Worm (Caenorhabditis elegans) whole organism, L2 larva: Measurements from ENCODE around the gene imp-2.
A peak's percentile ranks its signal among the peaks of the same experiment; 100 is the strongest.

ENCODE experiments used
- C34F6.9 ChIP-seq: fragments of 150-350 bp; optimal IDR thresholded peaks from 2 replicates; lab custom pipeline; 2014; ENCODE audit warnings: missing biosample characterization, missing genetic modification characterization
- F13H6.1 ChIP-seq: sonication (generic microtip); optimal IDR thresholded peaks from 2 replicates; lab custom pipeline; 2016; ENCODE audit warnings: missing genetic modification characterization, missing compliant biosample characterization
- R02D3.7 ChIP-seq: fragments of 150-350 bp; optimal IDR thresholded peaks from 2 replicates; lab custom pipeline; 2014; ENCODE audit warnings: missing biosample characterization, missing genetic modification characterization
- Y55F3AM.14 ChIP-seq: fragments of 200-800 bp; sonication (Bioruptor generic); optimal IDR thresholded peaks from 2 replicates; lab custom pipeline; 2018; ENCODE audit warnings: mild to moderate bottlenecking, missing genetic modification characterization, missing compliant biosample characterization
- ZK546.5 ChIP-seq: sonication (generic microtip); optimal IDR thresholded peaks from 2 replicates; lab custom pipeline; 2017; ENCODE audit warnings: missing biosample characterization, missing genetic modification characterization
- alr-1 ChIP-seq: fragments of 150-350 bp; optimal IDR thresholded peaks from 2 replicates; lab custom pipeline; 2014; ENCODE audit warnings: missing biosample characterization, missing genetic modification characterization
- aly-2 ChIP-seq: fragments of 150-350 bp; optimal IDR thresholded peaks from 2 replicates; lab custom pipeline; 2014; ENCODE audit warnings: missing biosample characterization, missing genetic modification characterization
- ama-1 ChIP-seq: fragments of 150-350 bp; optimal IDR thresholded peaks from 2 replicates; lab custom pipeline; 2018; ENCODE audit warnings: inconsistent platforms
- blmp-1 ChIP-seq: sonication (generic microtip); optimal IDR thresholded peaks from 2 replicates; lab custom pipeline; 2017; ENCODE audit warnings: missing genetic modification characterization, mild to moderate bottlenecking, missing compliant biosample characterization, antibody characterized with exemption, moderate library complexity; ENCODE audit not compliant: insufficient read depth
- ceh-16 ChIP-seq: fragments of 150-350 bp; optimal IDR thresholded peaks from 2 replicates; lab custom pipeline; 2014; ENCODE audit warnings: missing biosample characterization, missing genetic modification characterization
- ceh-82 ChIP-seq: fragments of 150-350 bp; optimal IDR thresholded peaks from 2 replicates; lab custom pipeline; 2014; ENCODE audit warnings: missing biosample characterization, missing genetic modification characterization
- crh-2 ChIP-seq: sonication (generic microtip); optimal IDR thresholded peaks from 2 replicates; lab custom pipeline; 2017; ENCODE audit warnings: missing biosample characterization, missing genetic modification characterization
- dmd-4 ChIP-seq: sonication (generic microtip); optimal IDR thresholded peaks from 2 replicates; lab custom pipeline; 2017; ENCODE audit warnings: missing biosample characterization, missing genetic modification characterization
- egl-27 ChIP-seq: sonication (generic microtip); optimal IDR thresholded peaks from 3 replicates; lab custom pipeline; 2017; ENCODE audit warnings: missing biosample characterization, missing genetic modification reagents, missing genetic modification characterization
- elt-1 ChIP-seq: fragments of 150-350 bp; optimal IDR thresholded peaks from 2 replicates; lab custom pipeline; 2014; ENCODE audit warnings: missing biosample characterization, missing genetic modification characterization
- elt-3 ChIP-seq: sonication (generic microtip); optimal IDR thresholded peaks from 2 replicates; lab custom pipeline; 2017; ENCODE audit warnings: missing biosample characterization, missing genetic modification characterization
- fos-1 ChIP-seq: fragments of 150-350 bp; optimal IDR thresholded peaks from 2 replicates; lab custom pipeline; 2014; ENCODE audit warnings: missing biosample characterization, missing genetic modification characterization
- gmeb-1 ChIP-seq: fragments of 150-350 bp; optimal IDR thresholded peaks from 2 replicates; lab custom pipeline; 2014; ENCODE audit warnings: missing biosample characterization, missing genetic modification characterization
- lin-11 ChIP-seq: fragments of 150-350 bp; sonication (generic microtip); optimal IDR thresholded peaks from 2 replicates; lab custom pipeline; 2014; ENCODE audit warnings: missing biosample characterization, missing genetic modification characterization, inconsistent platforms, mixed read lengths
- lin-13 ChIP-seq: fragments of 150-350 bp; optimal IDR thresholded peaks from 2 replicates; lab custom pipeline; 2014; ENCODE audit warnings: missing biosample characterization, missing genetic modification reagents, missing genetic modification characterization
- lin-39 ChIP-seq: fragments of 150-350 bp; optimal IDR thresholded peaks from 2 replicates; lab custom pipeline; 2014; ENCODE audit warnings: missing biosample characterization, missing genetic modification reagents, missing genetic modification characterization
- lsy-2 ChIP-seq, 2 experiments: fragments of 150-350 bp in 1 of 2; sonication (generic microtip) in 1 of 2; optimal IDR thresholded peaks; 2 replicates each; lab custom pipeline; 2014 to 2017; ENCODE audit warnings: missing biosample characterization in 2 of 2, missing genetic modification characterization in 2 of 2
- mab-5 ChIP-seq: fragments of 150-350 bp; optimal IDR thresholded peaks from 2 replicates; lab custom pipeline; 2014; ENCODE audit warnings: missing biosample characterization, missing genetic modification characterization
- mbf-1 ChIP-seq: sonication (generic microtip); optimal IDR thresholded peaks from 2 replicates; lab custom pipeline; 2017; ENCODE audit warnings: missing biosample characterization, missing genetic modification characterization
- mdl-1 ChIP-seq, 2 experiments: fragments of 150-350 bp in 1 of 2; sonication (generic microtip) in 1 of 2; optimal IDR thresholded peaks; 2 replicates each; lab custom pipeline; 2017; ENCODE audit warnings: missing biosample characterization in 2 of 2, missing genetic modification characterization in 2 of 2
- nhr-10 ChIP-seq: sonication (generic microtip); optimal IDR thresholded peaks from 2 replicates; lab custom pipeline; 2017; ENCODE audit warnings: missing biosample characterization, missing genetic modification characterization
- nhr-11 ChIP-seq: fragments of 150-350 bp; optimal IDR thresholded peaks from 2 replicates; lab custom pipeline; 2014; ENCODE audit warnings: missing biosample characterization, missing genetic modification characterization
- nhr-12 ChIP-seq: fragments of 150-350 bp; optimal IDR thresholded peaks from 2 replicates; lab custom pipeline; 2014; ENCODE audit warnings: missing biosample characterization, missing genetic modification characterization
- nhr-129 ChIP-seq: fragments of 150-350 bp; optimal IDR thresholded peaks from 2 replicates; lab custom pipeline; 2014; ENCODE audit warnings: missing biosample characterization, missing genetic modification characterization
- nhr-21 ChIP-seq: fragments of 150-350 bp; optimal IDR thresholded peaks from 2 replicates; lab custom pipeline; 2014; ENCODE audit warnings: missing biosample characterization, missing genetic modification characterization
- nhr-23 ChIP-seq: fragments of 150-350 bp; optimal IDR thresholded peaks from 2 replicates; lab custom pipeline; 2014; ENCODE audit warnings: missing biosample characterization, missing genetic modification reagents, missing genetic modification characterization
- nhr-237 ChIP-seq: fragments of 150-350 bp; optimal IDR thresholded peaks from 2 replicates; lab custom pipeline; 2014; ENCODE audit warnings: missing biosample characterization, missing genetic modification characterization
- nhr-25 ChIP-seq: fragments of 150-350 bp; sonication (generic microtip); optimal IDR thresholded peaks from 3 replicates; lab custom pipeline; 2014; ENCODE audit warnings: missing biosample characterization, missing genetic modification characterization
- nhr-6 ChIP-seq: fragments of 150-350 bp; optimal IDR thresholded peaks from 2 replicates; lab custom pipeline; 2014; ENCODE audit warnings: missing biosample characterization, missing genetic modification characterization
- nhr-77 ChIP-seq: fragments of 150-350 bp; optimal IDR thresholded peaks from 2 replicates; lab custom pipeline; 2014; ENCODE audit warnings: missing biosample characterization, missing genetic modification characterization
- peb-1 ChIP-seq: fragments of 150-350 bp; optimal IDR thresholded peaks from 2 replicates; lab custom pipeline; 2014; ENCODE audit warnings: missing biosample characterization, missing genetic modification characterization
- sem-4 ChIP-seq: fragments of 150-350 bp; optimal IDR thresholded peaks from 2 replicates; lab custom pipeline; 2014; ENCODE audit warnings: missing biosample characterization, missing genetic modification reagents, missing genetic modification characterization
- skn-1 ChIP-seq: sonication (generic microtip); optimal IDR thresholded peaks from 2 replicates; lab custom pipeline; 2017; ENCODE audit warnings: missing biosample characterization, missing genetic modification characterization
- sma-3 ChIP-seq: sonication (generic microtip); optimal IDR thresholded peaks from 2 replicates; lab custom pipeline; 2016; ENCODE audit warnings: missing genetic modification reagents, missing genetic modification characterization, missing compliant biosample characterization
- sma-9 ChIP-seq, 2 experiments: fragments of 150-350 bp in 1 of 2; sonication (generic microtip) in 1 of 2; optimal IDR thresholded peaks; 2 replicates each; lab custom pipeline; 2014 to 2016; ENCODE audit warnings: missing genetic modification characterization in 2 of 2, mild to moderate bottlenecking in 1 of 2, missing biosample characterization in 1 of 2, missing compliant biosample characterization in 1 of 2, missing genetic modification reagents in 1 of 2, moderate library complexity in 1 of 2
- snpc-4 ChIP-seq: fragments of 150-350 bp; optimal IDR thresholded peaks from 2 replicates; lab custom pipeline; 2014; ENCODE audit warnings: missing biosample characterization, missing genetic modification characterization
- unc-39 ChIP-seq: fragments of 150-350 bp; optimal IDR thresholded peaks from 2 replicates; lab custom pipeline; 2014; ENCODE audit warnings: missing biosample characterization, missing genetic modification characterization
- unc-55 ChIP-seq: fragments of 150-350 bp; sonication (generic microtip); optimal IDR thresholded peaks from 3 replicates; lab custom pipeline; 2014; ENCODE audit warnings: missing biosample characterization, missing genetic modification reagents, missing genetic modification characterization
- unc-62 ChIP-seq: fragments of 150-350 bp; optimal IDR thresholded peaks from 2 replicates; lab custom pipeline; 2014; ENCODE audit warnings: missing biosample characterization, missing genetic modification reagents, missing genetic modification characterization
- zag-1 ChIP-seq: fragments of 150-350 bp; optimal IDR thresholded peaks from 2 replicates; lab custom pipeline; 2014; ENCODE audit warnings: missing biosample characterization, missing genetic modification characterization
- ztf-1 ChIP-seq: fragments of 200-800 bp; sonication (Bioruptor generic); conservative IDR thresholded peaks from 2 replicates; pipeline ENCODE4 v1.3.6; 2022; ENCODE audit warnings: missing genetic modification characterization, missing compliant biosample characterization
- ztf-11 ChIP-seq: sonication (generic microtip); optimal IDR thresholded peaks from 2 replicates; lab custom pipeline; 2017; ENCODE audit warnings: missing biosample characterization, missing genetic modification characterization
- ztf-4 ChIP-seq: fragments of 150-350 bp; optimal IDR thresholded peaks from 2 replicates; lab custom pipeline; 2014; ENCODE audit warnings: missing biosample characterization, missing genetic modification characterization

The imp-2 gene

ce11 chrIV:11149454-11150163, 30.9 kb upstream of the imp-2 start, which contains the start of the genes F01G4.6 and pfd-1:
F01G4.6 (minus strand) TSS chrIV:11149504.
pfd-1 (plus strand) TSS chrIV:11150113.
- TF ChIP-seq fos-1 (tag; lab: Kevin White, UChicago): peak; percentile 81
- TF ChIP-seq blmp-1 (tag; lab: Kevin White, UChicago): peak; percentile 76
- TF ChIP-seq nhr-237: peak; percentile 49
- TF ChIP-seq mbf-1: no peak
- TF ChIP-seq elt-1 (tag; lab: Kevin White, UChicago): no peak
- no peak for TF ChIP-seq ztf-11 (tag; lab: Kevin White, UChicago)
- peak; percentile 95 for TF ChIP-seq sma-9 (GFP tag; optimal IDR thresholded peaks at IDR 0.05; lab: Kevin White, UChicago)
- TF ChIP-seq sma-9 (tag; optimal IDR thresholded peaks at IDR 0.05; lab: Kevin White, UChicago): no peak
- TF ChIP-seq elt-3 (tag; lab: Kevin White, UChicago): no peak
- TF ChIP-seq nhr-10: peak; percentile 69
- peak; percentile 80 for TF ChIP-seq ceh-82 (tag; lab: Kevin White, UChicago)
- TF ChIP-seq sem-4 (tag; lab: Kevin White, UChicago): peak; percentile 92
- peak; percentile 91 for TF ChIP-seq nhr-129
- peak; percentile 86 for TF ChIP-seq egl-27 (tag; lab: Kevin White, UChicago)
- TF ChIP-seq lin-11 (tag; lab: Kevin White, UChicago): peak; percentile 95
- no peak for TF ChIP-seq lin-39 (tag; lab: Kevin White, UChicago)
- TF ChIP-seq C34F6.9 (tag; lab: Kevin White, UChicago): peak; percentile 93
- TF ChIP-seq dmd-4 (tag; lab: Kevin White, UChicago): no peak
- TF ChIP-seq R02D3.7: peak; percentile 53
- peak; percentile 72 for TF ChIP-seq snpc-4
- peak; percentile 76 for TF ChIP-seq Y55F3AM.14
- TF ChIP-seq unc-62 (GFP tag; lab: Kevin White, UChicago): no peak
- peak; percentile 62 for TF ChIP-seq skn-1
- peak; percentile 92 for TF ChIP-seq nhr-6
- peak; percentile 91 for TF ChIP-seq gmeb-1
- TF ChIP-seq mdl-1 (tag; optimal IDR thresholded peaks at IDR 0.05; lab: Kevin White, UChicago): peak; percentile 50 to 65
- TF ChIP-seq nhr-12: no peak
- TF ChIP-seq lsy-2 (tag; optimal IDR thresholded peaks at IDR 0.05; lab: Kevin White, UChicago): peak; percentile 97 to 99
- TF ChIP-seq aly-2 (tag; lab: Kevin White, UChicago): no peak
- no peak for TF ChIP-seq unc-39 (tag; lab: Kevin White, UChicago)
- TF ChIP-seq nhr-23 (tag; lab: Kevin White, UChicago): no peak
- no peak for TF ChIP-seq nhr-77 (tag; lab: Kevin White, UChicago)
- TF ChIP-seq unc-55 (GFP tag; lab: Kevin White, UChicago): peak; percentile 98
- TF ChIP-seq lin-13 (GFP tag; lab: Kevin White, UChicago): peak; percentile 96
- no peak for TF ChIP-seq ztf-1
- peak; percentile 98 for TF ChIP-seq zag-1 (tag; lab: Kevin White, UChicago)
- peak; percentile 92 for TF ChIP-seq nhr-21
- TF ChIP-seq mab-5 (tag; lab: Kevin White, UChicago): peak; percentile 73
- TF ChIP-seq ZK546.5 (tag; lab: Kevin White, UChicago): peak; percentile 98
- peak; percentile 91 for TF ChIP-seq F13H6.1 (tag; lab: Kevin White, UChicago)
- peak; percentile 96 for TF ChIP-seq sma-3 (GFP tag; lab: Kevin White, UChicago)
- TF ChIP-seq peb-1 (tag; lab: Kevin White, UChicago): no peak
- peak; percentile 31 for TF ChIP-seq ceh-16 (tag; lab: Kevin White, UChicago)
- TF ChIP-seq nhr-25: peak; percentile 93
- peak; percentile 94 for TF ChIP-seq ztf-4 (tag; lab: Kevin White, UChicago)
- TF ChIP-seq nhr-11 (tag; lab: Kevin White, UChicago): no peak
- no peak for TF ChIP-seq alr-1 (tag; lab: Kevin White, UChicago)
- peak; percentile 97 for TF ChIP-seq crh-2 (tag; lab: Kevin White, UChicago)
- TF ChIP-seq ama-1: peak; percentile 36
